Worm (Caenorhabditis elegans) whole organism, L4 larva: ENCODE data around the gene wht-3.

Experiments used
- D1046.2 ChIP-seq: fragments of 200-800 bp; sonication (Bioruptor generic); IDR thresholded peaks from 2 replicates; pipeline ENCODE4 v1.3.6; 2022; ENCODE audit warnings: missing genetic modification characterization, missing compliant biosample characterization
- F44E2.7 ChIP-seq: fragments of 200-800 bp; sonication (Bioruptor generic); IDR thresholded peaks from 2 replicates; pipeline ENCODE4 v2.1.2; 2022; ENCODE audit warnings: missing genetic modification characterization, missing compliant biosample characterization
- F49E8.2 ChIP-seq: sonication (generic microtip); optimal IDR thresholded peaks from 2 replicates; lab custom pipeline; 2016; ENCODE audit warnings: missing compliant biosample characterization, mild to moderate bottlenecking, missing genetic modification characterization, borderline replicate concordance
- R02D3.7 ChIP-seq: fragments of 150-350 bp; sonication (generic microtip); optimal IDR thresholded peaks from 3 replicates; lab custom pipeline; 2014; ENCODE audit warnings: missing biosample characterization, missing genetic modification characterization
- Y105C5A.15 ChIP-seq: fragments of 200-800 bp; sonication (Bioruptor generic); IDR thresholded peaks from 2 replicates; pipeline ENCODE4 v1.3.6; 2022; ENCODE audit warnings: missing genetic modification characterization, missing compliant biosample characterization
- Y48G9A.11 ChIP-seq: fragments of 200-800 bp; sonication (Bioruptor generic); IDR thresholded peaks from 2 replicates; pipeline ENCODE4 v1.3.6; 2022; ENCODE audit warnings: missing genetic modification reagents, missing genetic modification characterization, missing compliant biosample characterization
- Y5F2A.4 ChIP-seq: fragments of 200-800 bp; sonication (Bioruptor generic); optimal IDR thresholded peaks from 2 replicates; lab custom pipeline; 2018; ENCODE audit warnings: mild to moderate bottlenecking, missing genetic modification characterization, missing compliant biosample characterization
- ZK337.2 ChIP-seq: fragments of 200-800 bp; sonication (Bioruptor generic); IDR thresholded peaks from 2 replicates; pipeline ENCODE4 v1.3.6; 2022; ENCODE audit warnings: missing genetic modification reagents, missing genetic modification characterization, missing compliant biosample characterization
- ZK546.5 ChIP-seq, 2 experiments: sonication (generic microtip); optimal IDR thresholded peaks; 2 replicates each; lab custom pipeline; 2017; ENCODE audit warnings: missing biosample characterization in 2 of 2, missing genetic modification characterization in 2 of 2
- aly-2 ChIP-seq: sonication (generic microtip); optimal IDR thresholded peaks from 2 replicates; lab custom pipeline; 2018; ENCODE audit warnings: missing biosample characterization, missing genetic modification characterization
- ama-1 ChIP-seq: fragments of 150-350 bp; optimal IDR thresholded peaks from 2 replicates; lab custom pipeline; 2014; ENCODE audit warnings: inconsistent platforms, mixed read lengths
- arid-1 ChIP-seq: fragments of 200-800 bp; sonication (Bioruptor generic); conservative IDR thresholded peaks from 2 replicates; pipeline ENCODE4 v1.3.6; 2022; ENCODE audit warnings: missing genetic modification reagents, missing genetic modification characterization, missing compliant biosample characterization
- ceh-28 ChIP-seq: fragments of 150-350 bp; optimal IDR thresholded peaks from 2 replicates; lab custom pipeline; 2014; ENCODE audit warnings: missing biosample characterization, missing genetic modification reagents, missing genetic modification characterization
- ctbp-1 ChIP-seq: fragments of 200-800 bp; sonication (Bioruptor generic); IDR thresholded peaks from 2 replicates; pipeline ENCODE4 v1.3.6; 2022; ENCODE audit warnings: missing genetic modification reagents, missing genetic modification characterization, missing compliant biosample characterization
- daf-16 ChIP-seq, 3 experiments: sonication (generic microtip); optimal IDR thresholded peaks; 2 replicates each; lab custom pipeline; 2016 to 2017; ENCODE audit warnings: missing genetic modification characterization in 3 of 3, missing genetic modification reagents in 3 of 3, mild to moderate bottlenecking in 2 of 3, missing compliant biosample characterization in 2 of 3, missing biosample characterization in 1 of 3, moderate library complexity in 1 of 3
- dmd-8 ChIP-seq: fragments of 200-800 bp; sonication (Bioruptor generic); IDR thresholded peaks from 2 replicates; pipeline ENCODE4 v1.3.6; 2022; ENCODE audit warnings: missing genetic modification characterization, missing compliant biosample characterization
- dpl-1 ChIP-seq: fragments of 150-350 bp; optimal IDR thresholded peaks from 2 replicates; lab custom pipeline; 2014; ENCODE audit warnings: missing biosample characterization, missing genetic modification reagents, missing genetic modification characterization
- duxl-1 ChIP-seq: sonication (generic microtip); optimal IDR thresholded peaks from 2 replicates; lab custom pipeline; 2016; ENCODE audit warnings: mild to moderate bottlenecking, missing genetic modification characterization, moderate library complexity, missing compliant biosample characterization; ENCODE audit not compliant: poor library complexity
- egl-27 ChIP-seq: sonication (generic microtip); optimal IDR thresholded peaks from 3 replicates; lab custom pipeline; 2017; ENCODE audit warnings: missing biosample characterization, missing genetic modification reagents, missing genetic modification characterization
- egl-43 ChIP-seq: fragments of 200-800 bp; sonication (Bioruptor generic); IDR thresholded peaks from 2 replicates; pipeline ENCODE4 v1.3.6; 2022; ENCODE audit warnings: missing genetic modification reagents, missing genetic modification characterization, missing compliant biosample characterization
- fkh-10 ChIP-seq: fragments of 150-350 bp; optimal IDR thresholded peaks from 2 replicates; lab custom pipeline; 2014; ENCODE audit warnings: missing biosample characterization, missing genetic modification reagents, missing genetic modification characterization
- hif-1 ChIP-seq, 2 experiments: sonication (generic microtip); optimal IDR thresholded peaks; 2 replicates each; lab custom pipeline; 2016 to 2017; ENCODE audit warnings: missing compliant biosample characterization in 2 of 2, missing genetic modification characterization in 2 of 2, missing genetic modification reagents in 2 of 2, missing genotype in 2 of 2, mild to moderate bottlenecking in 1 of 2
- hlh-11 ChIP-seq: fragments of 200-800 bp; sonication (Bioruptor generic); optimal IDR thresholded peaks from 2 replicates; lab custom pipeline; 2018; ENCODE audit warnings: mild to moderate bottlenecking, missing genetic modification characterization, missing compliant biosample characterization
- hmg-1.1 ChIP-seq: fragments of 200-800 bp; sonication (Bioruptor generic); IDR thresholded peaks from 2 replicates; pipeline ENCODE4 v1.3.6; 2022; ENCODE audit warnings: missing genetic modification reagents, missing genetic modification characterization, missing compliant biosample characterization
- lim-7 ChIP-seq: fragments of 200-800 bp; sonication (Bioruptor generic); IDR thresholded peaks from 2 replicates; pipeline ENCODE4 v1.3.6; 2022; ENCODE audit warnings: missing genetic modification characterization, missing compliant biosample characterization
- lin-1 ChIP-seq: fragments of 200-800 bp; sonication (Bioruptor generic); IDR thresholded peaks from 2 replicates; pipeline ENCODE4 v1.3.6; 2022; ENCODE audit warnings: missing genetic modification reagents, missing genetic modification characterization, missing compliant biosample characterization
- lin-38 ChIP-seq: fragments of 200-800 bp; sonication (Bioruptor generic); IDR thresholded peaks from 2 replicates; pipeline ENCODE4 v1.3.6; 2022; ENCODE audit warnings: missing genetic modification reagents, missing genetic modification characterization, missing compliant biosample characterization
- madf-5 ChIP-seq, 2 experiments: fragments of 200-800 bp; sonication (Bioruptor generic); IDR thresholded peaks; 2 replicates each; pipeline ENCODE4 v1.3.6; 2022; ENCODE audit warnings: missing compliant biosample characterization in 2 of 2, missing genetic modification characterization in 2 of 2
- madf-9 ChIP-seq: fragments of 200-800 bp; sonication (Bioruptor generic); conservative IDR thresholded peaks from 2 replicates; pipeline ENCODE4 v1.3.6; 2022; ENCODE audit warnings: missing genetic modification reagents, missing genetic modification characterization, missing compliant biosample characterization
- mxl-3 ChIP-seq: fragments of 200-800 bp; sonication (Bioruptor generic); optimal IDR thresholded peaks from 2 replicates; lab custom pipeline; 2018; ENCODE audit warnings: mild to moderate bottlenecking, missing genetic modification characterization, missing compliant biosample characterization
- nhr-102 ChIP-seq: sonication (generic microtip); optimal IDR thresholded peaks from 2 replicates; lab custom pipeline; 2016; ENCODE audit warnings: mild to moderate bottlenecking, missing genetic modification characterization, moderate library complexity, missing compliant biosample characterization
- nhr-11 ChIP-seq: fragments of 150-350 bp; optimal IDR thresholded peaks from 2 replicates; lab custom pipeline; 2014; ENCODE audit warnings: missing biosample characterization, missing genetic modification characterization
- nhr-237 ChIP-seq: sonication (generic microtip); optimal IDR thresholded peaks from 2 replicates; lab custom pipeline; 2017; ENCODE audit warnings: missing biosample characterization, missing genetic modification characterization
- nhr-25 ChIP-seq: sonication (generic microtip); optimal IDR thresholded peaks from 2 replicates; lab custom pipeline; 2017; ENCODE audit warnings: missing genetic modification characterization, mild to moderate bottlenecking, missing compliant biosample characterization, antibody characterized with exemption, moderate library complexity, borderline replicate concordance; ENCODE audit not compliant: insufficient read depth
- nhr-6 ChIP-seq: fragments of 150-350 bp; optimal IDR thresholded peaks from 2 replicates; lab custom pipeline; 2014; ENCODE audit warnings: missing biosample characterization, missing genetic modification characterization
- pha-4 ChIP-seq, 2 experiments: fragments of 150-350 bp in 1 of 2; fragments of 200-800 bp in 1 of 2; sonication (Bioruptor generic) in 1 of 2; IDR thresholded peaks in 1 of 2; optimal IDR thresholded peaks in 1 of 2; 2 replicates each; pipeline versions ENCODE4 v1.3.6 to Lab custom; 2014 to 2022; ENCODE audit warnings: missing genetic modification characterization in 2 of 2, missing genetic modification reagents in 2 of 2, missing biosample characterization in 1 of 2, missing compliant biosample characterization in 1 of 2
- php-3 ChIP-seq: fragments of 200-800 bp; sonication (Bioruptor generic); IDR thresholded peaks from 2 replicates; pipeline ENCODE4 v1.3.6; 2022; ENCODE audit warnings: missing genetic modification reagents, missing genetic modification characterization, missing compliant biosample characterization
- saeg-2 ChIP-seq: fragments of 200-800 bp; sonication (Bioruptor generic); IDR thresholded peaks from 2 replicates; pipeline ENCODE4 v1.3.6; 2022; ENCODE audit warnings: missing genetic modification reagents, missing genetic modification characterization, missing compliant biosample characterization
- snpc-1.2 ChIP-seq: fragments of 200-800 bp; sonication (Bioruptor generic); IDR thresholded peaks from 2 replicates; pipeline ENCODE4 v1.3.6; 2022; ENCODE audit warnings: missing genetic modification reagents, missing genetic modification characterization, missing compliant biosample characterization
- spr-3 ChIP-seq: fragments of 200-800 bp; sonication (Bioruptor generic); optimal IDR thresholded peaks from 2 replicates; lab custom pipeline; 2018; ENCODE audit warnings: mild to moderate bottlenecking, missing genetic modification characterization, missing compliant biosample characterization
- tag-97 ChIP-seq: fragments of 200-800 bp; sonication (Bioruptor generic); IDR thresholded peaks from 2 replicates; pipeline ENCODE4 v1.3.6; 2022; ENCODE audit warnings: missing genetic modification characterization, missing compliant biosample characterization
- unc-130 ChIP-seq: sonication (generic microtip); optimal IDR thresholded peaks from 2 replicates; lab custom pipeline; 2016; ENCODE audit warnings: missing genetic modification reagents, missing genetic modification characterization, missing compliant biosample characterization
- unc-62 ChIP-seq, 3 experiments: fragments of 150-350 bp in 1 of 3; sonication (generic microtip); optimal IDR thresholded peaks in 2 of 3; peaks in 1 of 3; 1 replicate in 1 of 3; 2 replicates in 2 of 3; lab custom pipeline; 2014 to 2017; ENCODE audit warnings: missing biosample characterization in 3 of 3, missing genetic modification characterization in 3 of 3, missing genetic modification reagents in 3 of 3, missing genotype in 1 of 3
- vab-7 ChIP-seq: fragments of 200-800 bp; sonication (Bioruptor generic); IDR thresholded peaks from 2 replicates; pipeline ENCODE4 v1.3.6; 2022; ENCODE audit warnings: missing genetic modification reagents, missing genetic modification characterization, missing compliant biosample characterization
- zag-1 ChIP-seq: fragments of 150-350 bp; optimal IDR thresholded peaks from 2 replicates; lab custom pipeline; 2014; ENCODE audit warnings: missing biosample characterization, missing genetic modification characterization
- zip-2 ChIP-seq: fragments of 150-350 bp; optimal IDR thresholded peaks from 2 replicates; lab custom pipeline; 2014; ENCODE audit warnings: missing biosample characterization, missing genetic modification characterization
- ztf-11 ChIP-seq: fragments of 150-350 bp; optimal IDR thresholded peaks from 2 replicates; lab custom pipeline; 2014; ENCODE audit warnings: missing biosample characterization, missing genetic modification characterization

Gene wht-3

DNA sequence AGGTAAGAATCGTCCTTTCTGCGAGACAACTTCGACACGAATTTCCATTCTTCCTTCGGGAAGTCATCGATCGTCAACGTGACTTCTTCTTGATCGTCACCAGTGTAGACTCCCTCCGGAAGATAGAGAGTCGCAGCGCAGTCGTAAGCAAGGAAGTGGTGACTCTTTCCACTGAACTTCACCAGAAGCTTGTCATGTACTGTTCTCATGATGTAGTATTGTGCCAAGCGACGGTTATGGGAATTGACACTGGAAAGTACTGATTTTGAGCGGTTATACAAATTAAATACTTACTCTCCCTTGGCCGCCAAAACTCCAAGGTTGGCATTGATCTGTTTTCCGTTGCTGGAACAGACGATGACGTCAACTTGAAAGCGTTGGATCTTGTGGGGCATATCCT lies 24.1 kb upstream of the wht-3 start:
- TF ChIP-seq madf-9 (GFP tag; lab: Robert Waterston, UW) (no peak), F44E2.7 (GFP tag; lab: Robert Waterston, UW) (0 out of 2 replicates have a peak, but pooled peaks have one; percentile 12)
- TF ChIP-seq, all 104 proteins: peak for 1

DNA sequence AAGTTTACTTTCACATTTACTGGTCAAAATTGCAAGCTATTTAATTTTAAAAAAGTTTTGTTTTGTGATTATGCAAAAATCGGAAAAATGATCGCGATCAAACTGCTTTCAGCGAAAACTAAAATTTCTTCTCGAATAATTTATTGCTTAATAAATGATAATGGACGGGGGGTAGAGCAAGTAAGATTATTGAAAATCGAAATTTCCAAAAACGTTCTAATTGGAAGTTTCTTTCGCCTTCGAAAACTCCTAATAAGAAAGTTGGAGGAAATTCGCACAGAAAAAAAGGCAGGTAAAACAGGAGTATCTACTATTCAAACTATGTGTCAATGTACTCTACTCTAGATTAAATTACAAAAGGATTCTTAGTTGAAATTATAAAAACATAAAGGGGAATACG lies 20.8 kb upstream of the wht-3 start:
- no peak for TF ChIP-seq egl-27 (tag; lab: Kevin White, UChicago)
- no peak for TF ChIP-seq tag-97 (GFP tag; lab: Robert Waterston, UW)
- TF ChIP-seq ceh-28 (tag; lab: Kevin White, UChicago): no peak
- no peak for TF ChIP-seq php-3 (GFP tag; lab: Robert Waterston, UW)
- TF ChIP-seq R02D3.7 (tag; lab: Kevin White, UChicago): no peak
- no peak for TF ChIP-seq hmg-1.1 (GFP tag; lab: Robert Waterston, UW)
- peak; percentile 30; the same call in 1 of the 2 replicates for TF ChIP-seq egl-43 (GFP tag; lab: Robert Waterston, UW)
- TF ChIP-seq Y48G9A.11 (GFP tag; lab: Robert Waterston, UW): peak; percentile 60
- TF ChIP-seq ama-1 (lab: Kevin White, UChicago): no peak
- TF ChIP-seq D1046.2 (GFP tag; lab: Robert Waterston, UW): no peak
- TF ChIP-seq hlh-11: no peak
- no peak for TF ChIP-seq nhr-237 (tag; lab: Kevin White, UChicago)
- TF ChIP-seq nhr-25 (tag; lab: Kevin White, UChicago): no peak
- no peak for TF ChIP-seq madf-5 (GFP tag; IDR thresholded peaks at IDR 0.05; lab: Robert Waterston, UW)
- TF ChIP-seq ZK337.2 (GFP tag; lab: Robert Waterston, UW): no peak
- TF ChIP-seq zag-1 (tag; lab: Kevin White, UChicago): no peak
- no peak for TF ChIP-seq unc-62 (GFP tag; optimal IDR thresholded peaks at IDR 0.05 in 1 of 2; lab: Kevin White, UChicago)
- no peak for TF ChIP-seq unc-62 (tag; optimal IDR thresholded peaks at IDR 0.05; lab: Kevin White, UChicago)
- peak in 1 of 2 experiments; percentile 36 for TF ChIP-seq daf-16 (GFP tag; optimal IDR thresholded peaks at IDR 0.05; lab: Kevin White, UChicago)
- no peak for TF ChIP-seq daf-16 (tag; optimal IDR thresholded peaks at IDR 0.05; lab: Kevin White, UChicago)
- TF ChIP-seq vab-7: no peak
- TF ChIP-seq snpc-1.2 (GFP tag; lab: Robert Waterston, UW): peak; percentile 66; the same call in 1 of the 2 replicates
- TF ChIP-seq dpl-1 (GFP tag; lab: Kevin White, UChicago): no peak
- TF ChIP-seq saeg-2: no peak
- TF ChIP-seq mxl-3 (GFP tag; lab: Kevin White, UChicago): no peak
- TF ChIP-seq duxl-1 (tag; lab: Kevin White, UChicago): no peak
- TF ChIP-seq lin-38 (GFP tag; lab: Robert Waterston, UW): peak; percentile 68
- TF ChIP-seq ctbp-1 (GFP tag; lab: Robert Waterston, UW): 0 out of 2 replicates have a peak, but pooled peaks have one; percentile 29
- TF ChIP-seq spr-3 (GFP tag; lab: Kevin White, UChicago): no peak
- TF ChIP-seq fkh-10 (GFP tag; lab: Kevin White, UChicago): no peak
- peak; percentile 45 for TF ChIP-seq unc-130 (GFP tag; lab: Kevin White, UChicago)
- TF ChIP-seq F49E8.2 (tag; lab: Kevin White, UChicago): peak; percentile 83
- peak; percentile 84 for TF ChIP-seq aly-2 (tag; lab: Kevin White, UChicago)
- TF ChIP-seq dmd-8 (GFP tag; lab: Robert Waterston, UW): no peak
- no peak for TF ChIP-seq ztf-11
- 0 out of 2 replicates have a peak, but pooled peaks have one; percentile 63 for TF ChIP-seq Y105C5A.15 (GFP tag; lab: Robert Waterston, UW)
- TF ChIP-seq lin-1 (GFP tag; lab: Robert Waterston, UW): peak; percentile 39; the same call in 1 of the 2 replicates
- TF ChIP-seq nhr-102 (tag; lab: Kevin White, UChicago): no peak
- TF ChIP-seq hif-1 (tag; optimal IDR thresholded peaks at IDR 0.05; lab: Kevin White, UChicago): no peak
- TF ChIP-seq ZK546.5 (tag; optimal IDR thresholded peaks at IDR 0.05; lab: Kevin White, UChicago): no peak
- no peak for TF ChIP-seq zip-2
- TF ChIP-seq Y5F2A.4 (GFP tag; lab: Kevin White, UChicago): peak; percentile 18
- 0 out of 2 replicates have a peak, but pooled peaks have one; percentile 56 for TF ChIP-seq pha-4 (GFP tag; IDR thresholded peaks at IDR 0.05; lab: Robert Waterston, UW)
- TF ChIP-seq pha-4 (tag; optimal IDR thresholded peaks at IDR 0.05; lab: Kevin White, UChicago): no peak
- TF ChIP-seq nhr-11 (tag; lab: Kevin White, UChicago): no peak
- TF ChIP-seq arid-1 (GFP tag; lab: Robert Waterston, UW): peak; percentile 45; the same call in 1 of the 2 replicates
- TF ChIP-seq nhr-6 (tag; lab: Kevin White, UChicago): no peak
- 0 out of 2 replicates have a peak, but pooled peaks have one; percentile 6 for TF ChIP-seq lim-7
